Fruit fly (Drosophila melanogaster) whole organism: ENCODE data around the gene Sr-CIII.

Source experiments
- CG8478 ChIP-seq: fragments of >200 bp; optimal IDR thresholded peaks from 2 replicates; lab custom pipeline; 2018; ENCODE audit warnings: inconsistent platforms
- usp ChIP-seq: fragments of >200 bp; optimal IDR thresholded peaks from 2 replicates; lab custom pipeline; 2017; ENCODE audit warnings: missing biosample characterization, missing genetic modification characterization, mixed read lengths

- TF ChIP-seq usp (GFP tag; lab: Kevin White, UChicago) = no peak
- no peak for TF ChIP-seq CG8478
These were observed 44.4 kb upstream of the Sr-CIII start for dm6 chr2L:4075783-4076182.
